Fruit fly (Drosophila melanogaster) ovary, adult (tissue): ENCODE data around the gene Oatp74D.

Experiments
- CG17801 ChIP-seq: fragments of 200-800 bp; optimal IDR thresholded peaks from 2 replicates; lab custom pipeline; 2019; ENCODE audit warnings: missing biosample characterization, mild to moderate bottlenecking, missing genetic modification characterization, moderate library complexity; ENCODE audit not compliant: partially characterized antibody

Gene Oatp74D

dm6 chr3L:17498952-17499710 is 12.2 kb downstream of the Oatp74D start:
- TF ChIP-seq CG17801 (GFP tag; lab: Kevin White, UChicago): no peak

- peak; percentile 16 for TF ChIP-seq CG17801 (GFP tag; lab: Kevin White, UChicago)
Observed at dm6 chr3L:17500315-17500985, 13.5 kb downstream of the Oatp74D start.

dm6 chr3L:17502235-17502634 is 15.3 kb downstream of the Oatp74D start:
- TF ChIP-seq CG17801 (GFP tag; lab: Kevin White, UChicago): no peak

- TF ChIP-seq CG17801 (GFP tag; lab: Kevin White, UChicago): no peak
Observed at dm6 chr3L:17504538-17504937, 17.6 kb downstream of the Oatp74D start.

DNA sequence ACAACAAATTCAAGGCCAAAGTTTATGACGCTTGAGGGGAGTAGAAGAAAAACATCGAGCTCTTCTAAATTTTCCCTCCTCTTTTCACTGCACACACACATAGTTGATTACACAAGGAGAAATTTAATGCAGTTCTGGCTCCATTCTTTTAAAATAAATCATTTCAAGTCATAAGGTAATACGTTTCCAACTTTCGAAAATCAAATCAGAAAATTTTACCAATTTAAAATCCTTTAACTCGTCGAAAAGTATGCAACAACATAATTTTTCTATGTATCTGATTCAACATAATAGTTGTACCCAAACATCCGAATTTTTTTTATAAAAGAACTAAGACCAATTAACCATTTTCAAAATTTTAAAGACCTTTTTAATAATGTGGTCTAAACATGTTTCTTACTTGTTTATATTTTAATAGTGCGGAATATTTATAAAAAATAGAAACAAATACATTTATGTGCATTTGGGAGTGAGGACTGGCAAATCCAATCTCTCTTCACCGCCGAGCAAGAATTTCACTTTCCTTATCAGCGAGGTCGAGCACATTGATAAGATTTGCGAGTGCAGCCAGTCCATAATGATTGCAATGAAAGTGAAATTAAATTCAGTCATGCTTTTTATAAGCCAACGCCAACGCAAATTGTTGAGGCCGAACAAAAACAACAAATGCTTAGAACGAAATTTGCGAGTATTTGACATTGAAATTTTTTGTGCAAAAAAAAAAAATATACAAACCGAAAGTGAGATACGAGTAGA is 19.3 kb downstream of the Oatp74D start:
- TF ChIP-seq CG17801 (GFP tag; lab: Kevin White, UChicago): no peak

- no peak for TF ChIP-seq CG17801 (GFP tag; lab: Kevin White, UChicago)
Observed at dm6 chr3L:17506830-17507229, 19.9 kb downstream of the Oatp74D start.

dm6 chr3L:17513492-17513891 is 26.6 kb downstream of the Oatp74D start:
- no peak for TF ChIP-seq CG17801 (GFP tag; lab: Kevin White, UChicago)

DNA sequence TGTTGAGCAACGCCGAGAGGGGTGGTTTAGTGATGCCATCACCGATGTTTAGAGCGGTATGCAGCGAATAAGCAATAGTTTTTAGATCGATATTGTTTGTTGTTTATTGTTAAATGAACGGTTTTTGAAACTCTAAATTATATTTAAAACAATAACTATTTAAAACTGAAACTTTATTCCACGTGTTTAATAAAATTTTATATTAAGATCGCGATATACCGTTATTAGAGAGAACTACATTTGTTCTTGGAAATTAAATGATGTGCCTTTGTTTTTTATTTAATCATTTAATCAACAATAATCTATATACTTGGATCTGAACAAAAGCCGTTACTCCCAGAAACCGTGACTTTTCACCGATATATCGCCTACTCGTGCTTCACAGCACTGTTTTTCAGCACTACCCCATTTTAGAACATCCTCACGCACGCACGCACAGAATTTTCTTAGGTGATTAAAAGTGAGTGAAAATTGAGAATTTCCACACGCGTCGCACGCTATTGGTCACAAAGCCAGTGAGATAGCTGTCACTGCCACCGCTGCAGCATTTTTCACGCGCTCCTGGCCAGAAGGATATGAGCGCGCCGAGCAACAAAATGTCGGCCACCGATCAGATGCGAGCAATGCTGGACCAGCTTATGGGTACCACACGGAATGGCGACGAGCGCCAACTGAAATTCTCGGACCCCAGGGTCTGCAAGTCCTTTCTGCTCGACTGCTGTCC is 27.1 kb downstream of the Oatp74D start, which contains the start of the genes U4-U6-60K and CG7564:
TSS of gene U4-U6-60K (minus strand) at position 20 of the 724 bp plus-strand sequence.
TSS of gene CG7564 (plus strand) at position 406 of the 724 bp plus-strand sequence.
- peak; percentile 2 for TF ChIP-seq CG17801 (GFP tag; lab: Kevin White, UChicago)

dm6 chr3L:17529511-17530194 is 42.7 kb downstream of the Oatp74D start, which contains the start of the genes Edc3 and Nedd4:
Edc3 (minus strand) TSS chr3L:17529861.
Nedd4 (plus strand) TSS chr3L:17530081.
- no peak for TF ChIP-seq CG17801 (GFP tag; lab: Kevin White, UChicago)

DNA sequence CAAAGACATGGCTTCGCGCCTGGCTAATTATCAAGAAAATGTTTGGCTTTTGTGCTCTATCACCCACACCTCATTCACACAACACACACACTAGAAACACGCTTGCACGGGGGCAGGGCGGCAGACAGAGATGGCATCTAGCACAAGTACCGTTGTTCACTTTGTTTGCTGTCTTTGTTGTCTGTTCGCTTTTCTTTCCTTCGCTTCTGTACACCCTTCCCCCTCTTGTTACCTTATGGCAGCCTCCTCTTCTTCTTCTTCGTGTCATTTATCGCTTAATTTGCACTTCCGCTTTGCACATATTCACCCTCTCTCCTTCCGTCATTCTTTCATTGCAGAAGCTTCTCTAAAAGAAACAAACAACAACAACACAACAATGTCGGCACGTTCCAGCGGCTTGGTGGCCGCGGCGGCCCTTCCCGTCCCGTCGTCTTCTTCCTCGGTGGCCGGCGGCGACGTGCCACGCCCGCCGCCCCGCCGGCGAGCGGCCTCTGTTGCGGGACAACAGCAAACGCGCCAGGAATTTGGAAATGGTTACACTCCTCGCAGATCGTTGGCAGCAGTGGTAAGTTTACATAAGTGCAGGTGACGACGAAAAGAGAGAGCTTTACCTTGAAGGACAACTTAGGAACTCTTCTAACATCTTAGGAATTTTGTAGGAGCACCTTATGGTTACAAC is 43.7 kb downstream of the Oatp74D start:
- peak; percentile 25 for TF ChIP-seq CG17801 (GFP tag; lab: Kevin White, UChicago)

DNA sequence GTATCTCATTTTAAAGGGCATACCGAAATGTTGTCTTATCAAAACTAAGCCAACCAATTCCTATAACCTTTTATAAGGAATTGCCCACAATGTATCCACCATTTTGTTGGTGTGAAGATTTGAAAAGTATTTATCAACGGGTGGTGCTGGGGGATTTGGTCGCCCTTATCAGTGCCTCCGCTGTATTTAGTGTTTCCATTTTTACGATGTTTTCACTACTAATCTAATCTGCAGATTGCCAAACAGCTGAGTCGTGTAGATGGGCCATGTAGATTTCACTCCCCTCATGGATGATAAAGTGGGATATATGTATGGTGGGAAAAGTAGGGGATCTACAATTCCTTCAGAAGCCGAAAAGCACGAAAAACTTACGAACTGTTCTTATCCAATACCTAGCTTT is 44.5 kb downstream of the Oatp74D start:
- TF ChIP-seq CG17801 (GFP tag; lab: Kevin White, UChicago): peak; percentile 8

DNA sequence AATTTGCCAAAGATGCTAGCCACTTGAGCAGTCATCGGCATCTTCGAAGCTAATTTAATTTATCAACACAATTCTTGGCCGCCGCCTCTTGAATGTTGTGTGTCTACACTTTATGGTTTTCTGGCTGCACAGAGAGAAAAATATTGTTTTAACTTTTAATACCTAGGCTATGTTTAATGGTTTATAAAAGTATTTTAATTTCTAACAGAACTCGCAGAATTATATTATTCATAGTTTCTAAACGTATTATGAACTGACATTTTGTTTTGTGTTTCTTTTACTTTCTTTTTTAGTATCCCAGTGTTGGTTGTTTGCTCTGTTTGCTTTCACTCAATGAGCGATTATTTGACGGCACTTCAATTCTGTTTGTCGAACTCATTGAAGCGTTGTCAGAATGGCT is 45.3 kb downstream of the Oatp74D start:
- TF ChIP-seq CG17801 (GFP tag; lab: Kevin White, UChicago): no peak
